Fruit fly (Drosophila melanogaster): ENCODE measurements around the gene Cpr30F.

DNA sequence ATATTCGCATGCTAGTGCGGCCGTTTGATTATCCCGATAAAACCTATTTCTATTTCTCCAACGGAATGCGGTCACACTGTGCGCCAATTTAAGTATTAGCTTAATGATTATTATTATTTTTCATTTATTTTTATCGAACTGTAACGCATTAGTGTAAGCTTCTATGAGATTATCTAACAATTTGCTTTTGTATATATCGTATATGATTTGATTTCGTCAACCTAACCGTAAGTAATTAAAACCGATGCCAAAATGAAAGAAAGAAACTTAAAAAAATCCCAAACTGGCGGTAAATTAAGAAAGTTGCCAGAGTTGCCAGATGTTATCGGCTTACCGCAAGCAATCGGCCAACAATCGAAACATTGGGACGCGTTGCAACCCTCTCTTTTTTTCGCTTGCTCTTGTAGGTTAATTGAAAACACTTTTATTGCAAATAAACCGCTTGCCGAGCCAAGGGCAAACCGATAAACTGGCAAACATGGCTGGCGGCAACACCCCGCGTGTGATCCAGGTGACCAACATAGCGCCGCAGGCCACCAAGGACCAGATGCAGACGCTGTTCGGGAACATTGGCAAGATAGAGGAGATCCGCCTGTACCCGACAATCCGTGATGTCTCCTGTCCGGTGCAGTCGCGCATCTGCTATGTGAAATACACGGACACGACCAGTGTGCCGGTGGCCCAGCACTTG, 20.2 kb downstream of the Cpr30F start, which contains the start of the genes Etl1 and Srp54:
- no peak for TF ChIP-seq CG4318 (GFP tag; optimal IDR thresholded peaks at IDR 0.05)
- no peak for TF ChIP-seq Gug (GFP tag; IDR thresholded peaks at IDR 0.05)
- no peak for TF ChIP-seq CG9139 (GFP tag; optimal IDR thresholded peaks at IDR 0.05)

All from whole organism, prepupa.